Worm (Caenorhabditis elegans) whole organism, L4/young adult: ENCODE results near the gene arx-5.

Experiments used
- W03F9.2 ChIP-seq: fragments of 150-350 bp; optimal IDR thresholded peaks from 2 replicates; lab custom pipeline; 2014; ENCODE audit warnings: missing biosample characterization, missing genetic modification characterization
- him-1 ChIP-seq: sonication (generic microtip); optimal IDR thresholded peaks from 2 replicates; lab custom pipeline; 2016; ENCODE audit warnings: missing genotype, missing genetic modification reagents, missing genetic modification characterization, missing compliant biosample characterization

DNA sequence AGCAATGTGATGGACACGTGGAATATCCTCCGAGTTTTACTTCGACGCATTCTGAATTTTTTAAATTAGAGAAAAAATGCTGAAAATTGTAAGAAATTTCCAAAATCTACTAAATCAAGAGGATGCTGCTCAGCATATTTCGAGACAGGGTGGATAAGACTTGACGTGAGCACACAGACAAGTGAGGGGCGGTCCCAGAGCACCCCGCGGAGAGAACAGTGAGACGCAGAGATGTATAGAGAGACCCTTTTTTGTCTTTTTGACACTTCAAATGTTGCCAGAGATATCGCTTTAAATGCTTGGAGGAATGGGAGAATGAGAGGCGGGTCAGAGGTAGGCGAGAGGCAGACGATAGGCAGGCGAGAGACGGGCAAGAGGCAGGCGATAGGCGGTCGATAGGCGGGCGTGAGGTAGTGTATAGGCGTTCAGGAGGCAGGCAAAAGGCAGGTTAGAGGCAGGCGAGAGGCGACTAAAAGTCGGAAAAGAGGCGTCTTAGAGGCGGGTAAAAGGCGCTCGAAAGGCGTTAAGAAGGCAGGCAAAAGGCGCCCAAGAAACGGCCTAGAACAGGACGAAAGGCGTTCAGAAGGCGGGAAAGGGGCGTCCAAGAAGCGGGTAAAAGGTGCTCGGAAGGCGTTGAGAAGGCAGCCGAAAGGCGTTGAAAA lies 38.1 kb downstream of the arx-5 start, which contains the start of gene gab-1:
- TF ChIP-seq him-1 (tag; lab: Kevin White, UChicago) = no peak
- no peak for TF ChIP-seq W03F9.2
